Worm (Caenorhabditis elegans) whole organism, early embryonic: Measurements from ENCODE around the gene irld-39.

ENCODE experiments used
- B0310.2 ChIP-seq: sonication (generic microtip); optimal IDR thresholded peaks from 2 replicates; lab custom pipeline; 2016; ENCODE audit warnings: mild to moderate bottlenecking, missing genetic modification characterization, missing compliant biosample characterization
- F13C5.2 ChIP-seq: sonication (generic microtip); optimal IDR thresholded peaks from 2 replicates; lab custom pipeline; 2017; ENCODE audit warnings: mild to moderate bottlenecking, missing genetic modification characterization, inconsistent platforms, missing compliant biosample characterization
- aly-1 ChIP-seq: sonication (generic microtip); optimal IDR thresholded peaks from 2 replicates; lab custom pipeline; 2016; ENCODE audit warnings: missing genetic modification characterization, missing compliant biosample characterization
- ama-1 ChIP-seq: fragments of 150-350 bp; optimal IDR thresholded peaks from 2 replicates; lab custom pipeline; 2014
- ets-7 ChIP-seq: sonication (generic microtip); optimal IDR thresholded peaks from 2 replicates; lab custom pipeline; 2016; ENCODE audit warnings: missing genotype, missing genetic modification characterization, missing compliant biosample characterization
- flt-1 ChIP-seq: fragments of 200-800 bp; sonication (Bioruptor generic); IDR thresholded peaks from 2 replicates; pipeline ENCODE4 v1.3.6; 2022; ENCODE audit warnings: missing genetic modification characterization, missing compliant biosample characterization
- hnd-1 ChIP-seq: sonication (generic microtip); optimal IDR thresholded peaks from 2 replicates; lab custom pipeline; 2016; ENCODE audit warnings: missing genetic modification characterization, missing compliant biosample characterization
- scrt-1 ChIP-seq: fragments of 200-800 bp; sonication (Bioruptor generic); IDR thresholded peaks from 2 replicates; pipeline ENCODE4 v1.3.6; 2022; ENCODE audit warnings: missing genetic modification characterization, missing compliant biosample characterization
- sea-1 ChIP-seq: fragments of 200-800 bp; sonication (Bioruptor generic); conservative IDR thresholded peaks from 2 replicates; pipeline ENCODE4 v1.3.6; 2022; ENCODE audit warnings: missing genetic modification characterization, missing compliant biosample characterization

DNA sequence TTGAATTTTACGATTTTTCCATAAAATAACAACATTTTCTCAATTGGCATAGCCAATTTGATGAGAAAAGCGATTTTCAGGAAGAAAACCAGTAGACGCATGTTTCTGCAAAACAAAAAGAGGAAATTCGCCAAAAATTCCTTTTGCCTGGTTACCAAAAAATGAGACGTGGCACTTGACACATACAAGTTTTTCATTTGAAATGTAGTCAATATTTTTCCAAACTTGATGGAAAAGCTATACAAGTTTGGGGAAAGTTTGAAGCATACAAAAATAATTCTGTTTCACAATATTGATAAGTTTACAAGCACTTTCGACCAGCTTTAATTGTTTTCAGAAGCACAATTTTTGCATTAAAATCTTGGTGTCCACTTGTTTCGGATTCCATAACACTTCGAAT is 47.7 kb downstream of the irld-39 start, which contains the start of gene clec-191:
- TF ChIP-seq aly-1 (tag; lab: Kevin White, UChicago) = no peak
- TF ChIP-seq ets-7 (tag; lab: Kevin White, UChicago) = no peak
- TF ChIP-seq B0310.2 = no peak
- no peak for TF ChIP-seq sea-1 (GFP tag; lab: Robert Waterston, UW)
- TF ChIP-seq hnd-1 (tag; lab: Kevin White, UChicago) = no peak
- TF ChIP-seq ama-1 (lab: Kevin White, UChicago) = no peak
- no peak for TF ChIP-seq F13C5.2 (tag; lab: Kevin White, UChicago)
- TF ChIP-seq flt-1 (GFP tag; lab: Robert Waterston, UW) = no peak
- TF ChIP-seq scrt-1 = no peak
